Fruit fly (Drosophila melanogaster): ENCODE results near the gene Cyp4d8.

Cyp4d8 gene

dm6 chr3L:7510414-7511384 is 14.7 kb upstream of the Cyp4d8 start, which contains the start of gene CG7546 (continued):
- TF ChIP-seq jigr1 (GFP tag; IDR thresholded peaks at IDR 0.05) (no peak), gcm (GFP tag; optimal IDR thresholded peaks at IDR 0.05) (no peak), Dip3 (GFP tag; optimal IDR thresholded peaks at IDR 0.05) (no peak), nom (GFP tag; optimal IDR thresholded peaks at IDR 0.05) (no peak), sima (GFP tag; optimal IDR thresholded peaks at IDR 0.05) (no peak), CG17328 (GFP tag; IDR thresholded peaks at IDR 0.05) (no peak), Bgb (GFP tag; IDR thresholded peaks at IDR 0.05; ENCODE audit: partially characterized antibody) (no peak), CG14441 (GFP tag; IDR thresholded peaks at IDR 0.05) (peak; percentile 44; the same call in 1 of the 2 replicates), lmd (GFP tag; IDR thresholded peaks at IDR 0.05) (peak; percentile 41; the same call in 1 of the 2 replicates), danr (GFP tag; IDR thresholded peaks at IDR 0.05) (no peak), HHEX (GFP tag; optimal IDR thresholded peaks at IDR 0.05) (no peak), prd (optimal IDR thresholded peaks at IDR 0.05) (no peak), prd (GFP tag; IDR thresholded peaks at IDR 0.05) (peak; percentile 52; the same call in 2 of the 3 replicates), mam (GFP tag; optimal IDR thresholded peaks at IDR 0.05) (peak; percentile 7), fd3F (GFP tag; optimal IDR thresholded peaks at IDR 0.05) (no peak), CG15696 (tag; optimal IDR thresholded peaks at IDR 0.05) (peak; percentile 10), eve (GFP tag; optimal IDR thresholded peaks at IDR 0.05) (no peak), CG33557 (GFP tag; optimal IDR thresholded peaks at IDR 0.05) (peak; percentile 19), nmo (GFP tag; optimal IDR thresholded peaks at IDR 0.05) (peak; percentile 56), CG16863 (GFP tag; optimal IDR thresholded peaks at IDR 0.05) (peak; percentile 16), CG13894 (tag; optimal IDR thresholded peaks at IDR 0.05) (no peak), lilli (GFP tag; optimal IDR thresholded peaks at IDR 0.05) (peak; percentile 31), caup (GFP tag; optimal IDR thresholded peaks at IDR 0.05; ENCODE audit: severe bottlenecking) (no peak), Fer3 (tag; optimal IDR thresholded peaks at IDR 0.05) (peak; percentile 4), shn (GFP tag; optimal IDR thresholded peaks at IDR 0.05) (no peak), CG15479 (GFP tag; optimal IDR thresholded peaks at IDR 0.05) (no peak), CG6854 (GFP tag; optimal IDR thresholded peaks at IDR 0.05) (no peak), Trl (optimal IDR thresholded peaks at IDR 0.05) (no peak), Trl (GFP tag; optimal IDR thresholded peaks at IDR 0.05) (no peak), ham (GFP tag; IDR thresholded peaks at IDR 0.05) (no peak), bbx (GFP tag; IDR thresholded peaks at IDR 0.05; ENCODE audit: partially characterized antibody) (no peak; the same call in 1 of the 2 replicates), CkIIα-i1 (GFP tag; IDR thresholded peaks at IDR 0.05) (no peak), HLH4C (GFP tag; IDR thresholded peaks at IDR 0.05; ENCODE audit: partially characterized antibody) (0 out of 3 replicates have a peak, but pooled peaks have one; percentile 27), Sin3A (optimal IDR thresholded peaks at IDR 0.05) (peak; percentile 9), CG16779 (GFP tag; IDR thresholded peaks at IDR 0.05) (no peak), cad (GFP tag; optimal IDR thresholded peaks at IDR 0.05) (no peak), wek (GFP tag; optimal IDR thresholded peaks at IDR 0.05) (no peak), wdn (GFP tag; IDR thresholded peaks at IDR 0.05) (no peak), zen2 (GFP tag; IDR thresholded peaks at IDR 0.05; ENCODE audit: partially characterized antibody) (no peak; the same call in 2 of the 3 replicates), CG7556 (GFP tag; optimal IDR thresholded peaks at IDR 0.05) (peak; percentile 30), CG1602 (GFP tag; optimal IDR thresholded peaks at IDR 0.05) (peak; percentile 28), CG18619 (GFP tag; optimal IDR thresholded peaks at IDR 0.05) (peak; percentile 34), run (tag; optimal IDR thresholded peaks at IDR 0.05) (no peak), CG3726 (GFP tag; IDR thresholded peaks at IDR 0.05) (no peak), ewg (GFP tag; optimal IDR thresholded peaks at IDR 0.05) (peak; percentile 26), CG14667 (GFP tag; IDR thresholded peaks at IDR 0.05) (0 out of 2 replicates have a peak, but pooled peaks have one; percentile 23), CG11093 (GFP tag; IDR thresholded peaks at IDR 0.05) (no peak), MTF-1 (GFP tag; optimal IDR thresholded peaks at IDR 0.05; ENCODE audit: borderline replicate concordance) (no peak), kay (GFP tag; optimal IDR thresholded peaks at IDR 0.05) (no peak)
